Worm (Caenorhabditis elegans) whole organism, L2 larva: Measurements from ENCODE around the gene T28A11.19.

Source experiments
- aly-2 ChIP-seq: fragments of 150-350 bp; optimal IDR thresholded peaks from 2 replicates; lab custom pipeline; 2014; ENCODE audit warnings: missing biosample characterization, missing genetic modification characterization
- ceh-82 ChIP-seq: fragments of 150-350 bp; optimal IDR thresholded peaks from 2 replicates; lab custom pipeline; 2014; ENCODE audit warnings: missing biosample characterization, missing genetic modification characterization
- elt-1 ChIP-seq: fragments of 150-350 bp; optimal IDR thresholded peaks from 2 replicates; lab custom pipeline; 2014; ENCODE audit warnings: missing biosample characterization, missing genetic modification characterization
- fos-1 ChIP-seq: fragments of 150-350 bp; optimal IDR thresholded peaks from 2 replicates; lab custom pipeline; 2014; ENCODE audit warnings: missing biosample characterization, missing genetic modification characterization
- lin-11 ChIP-seq: fragments of 150-350 bp; sonication (generic microtip); optimal IDR thresholded peaks from 2 replicates; lab custom pipeline; 2014; ENCODE audit warnings: missing biosample characterization, missing genetic modification characterization, inconsistent platforms, mixed read lengths
- nhr-6 ChIP-seq: fragments of 150-350 bp; optimal IDR thresholded peaks from 2 replicates; lab custom pipeline; 2014; ENCODE audit warnings: missing biosample characterization, missing genetic modification characterization
- unc-39 ChIP-seq: fragments of 150-350 bp; optimal IDR thresholded peaks from 2 replicates; lab custom pipeline; 2014; ENCODE audit warnings: missing biosample characterization, missing genetic modification characterization
- unc-62 ChIP-seq: fragments of 150-350 bp; optimal IDR thresholded peaks from 2 replicates; lab custom pipeline; 2014; ENCODE audit warnings: missing biosample characterization, missing genetic modification reagents, missing genetic modification characterization
- ztf-11 ChIP-seq: sonication (generic microtip); optimal IDR thresholded peaks from 2 replicates; lab custom pipeline; 2017; ENCODE audit warnings: missing biosample characterization, missing genetic modification characterization

ce11 chrV:3230150-3230549 lies 39.2 kb downstream of the T28A11.19 start:
- no peak for TF ChIP-seq elt-1 (tag; lab: Kevin White, UChicago)
- TF ChIP-seq unc-62 = no peak
- TF ChIP-seq lin-11 (tag; lab: Kevin White, UChicago) = no peak
- TF ChIP-seq ceh-82 = no peak
- no peak for TF ChIP-seq unc-39 (tag; lab: Kevin White, UChicago)
- no peak for TF ChIP-seq nhr-6 (tag; lab: Kevin White, UChicago)
- TF ChIP-seq fos-1 (tag; lab: Kevin White, UChicago) = no peak
- no peak for TF ChIP-seq aly-2
- TF ChIP-seq ztf-11 (tag; lab: Kevin White, UChicago) = no peak
